Worm (Caenorhabditis elegans) whole organism, midembryonic: Measurements from ENCODE around the gene T23B12.5.

Source experiments
- T22C8.4 ChIP-seq: fragments of 200-800 bp; sonication (Bioruptor generic); IDR thresholded peaks from 2 replicates; pipeline ENCODE4 v1.3.6; 2022; ENCODE audit warnings: missing genetic modification characterization, missing compliant biosample characterization
- cog-1 ChIP-seq: sonication (generic microtip); optimal IDR thresholded peaks from 2 replicates; lab custom pipeline; 2016; ENCODE audit warnings: missing genetic modification characterization, missing compliant biosample characterization
- flt-1 ChIP-seq: fragments of 200-800 bp; sonication (Bioruptor generic); IDR thresholded peaks from 2 replicates; pipeline ENCODE4 v1.3.6; 2022; ENCODE audit warnings: missing genetic modification characterization, missing compliant biosample characterization
- klf-2 ChIP-seq: fragments of 200-800 bp; sonication (Bioruptor generic); conservative IDR thresholded peaks from 2 replicates; pipeline ENCODE4 v1.3.6; 2022; ENCODE audit warnings: missing genetic modification reagents, missing genetic modification characterization, missing compliant biosample characterization
- med-1 ChIP-seq: sonication (generic microtip); optimal IDR thresholded peaks from 2 replicates; lab custom pipeline; 2017; ENCODE audit warnings: missing genetic modification characterization, mild to moderate bottlenecking, missing compliant biosample characterization, antibody characterized with exemption, missing genetic modification reagents; ENCODE audit not compliant: insufficient read depth
- ref-1 ChIP-seq: fragments of 200-800 bp; sonication (Bioruptor generic); conservative IDR thresholded peaks from 2 replicates; pipeline ENCODE4 v1.3.6; 2022; ENCODE audit warnings: missing genetic modification reagents, missing genetic modification characterization, missing compliant biosample characterization
- tab-1 ChIP-seq: fragments of 200-800 bp; sonication (Bioruptor generic); IDR thresholded peaks from 2 replicates; pipeline ENCODE4 v1.3.6; 2022; ENCODE audit warnings: missing genetic modification characterization, missing compliant biosample characterization
- ztf-23 ChIP-seq: fragments of 200-800 bp; sonication (Bioruptor generic); IDR thresholded peaks from 2 replicates; pipeline ENCODE4 v1.3.6; 2022; ENCODE audit warnings: missing genetic modification reagents, missing genetic modification characterization, missing compliant biosample characterization
- ztf-29 ChIP-seq: fragments of 200-800 bp; sonication (Bioruptor generic); IDR thresholded peaks from 2 replicates; pipeline ENCODE4 v1.3.6; 2022; ENCODE audit warnings: missing genetic modification reagents, missing genetic modification characterization, missing compliant biosample characterization

DNA sequence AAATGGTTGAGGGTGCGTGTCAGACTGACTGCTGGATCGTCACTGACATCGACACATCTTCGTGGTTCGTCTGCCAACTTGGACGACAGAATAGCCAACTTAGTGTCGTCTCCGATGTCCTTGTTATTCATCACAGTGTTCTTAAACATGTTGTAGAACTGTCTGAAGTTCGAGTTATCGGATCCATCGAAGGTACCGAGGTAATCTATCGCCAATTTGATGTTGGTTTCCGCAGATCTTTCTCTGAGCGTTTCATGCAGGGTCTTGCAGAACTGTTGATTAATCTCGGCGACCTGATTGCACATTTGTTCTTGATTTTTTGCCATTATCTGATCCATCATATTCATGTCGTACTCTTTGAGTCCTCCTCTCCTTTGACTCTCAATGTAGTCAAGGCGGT is 33.4 kb upstream of the T23B12.5 start:
- TF ChIP-seq flt-1, result no peak
- TF ChIP-seq cog-1 (tag; lab: Kevin White, UChicago), result no peak
- no peak for TF ChIP-seq tab-1 (GFP tag; lab: Robert Waterston, UW)
- no peak for TF ChIP-seq ztf-23 (GFP tag; lab: Robert Waterston, UW)
- TF ChIP-seq T22C8.4 (GFP tag; lab: Robert Waterston, UW), result no peak
- no peak for TF ChIP-seq ztf-29
- TF ChIP-seq ref-1 (GFP tag; lab: Robert Waterston, UW), result no peak
- no peak for TF ChIP-seq med-1 (GFP tag; lab: Kevin White, UChicago)
- no peak for TF ChIP-seq klf-2
